Fruit fly (Drosophila melanogaster): ENCODE results near the gene CG33080.

The CG33080 gene

dm6 chrX:5754837-5755828, 37.6 kb upstream of the CG33080 start, which contains the start of the genes lin-52 and CG15771 (continued):
- TF ChIP-seq salm (tag; optimal IDR thresholded peaks at IDR 0.05) (peak; percentile 90), Six4 (GFP tag; optimal IDR thresholded peaks at IDR 0.05) (peak; percentile 91), nerfin-1 (tag; optimal IDR thresholded peaks at IDR 0.05) (peak; percentile 91), eyg (GFP tag; optimal IDR thresholded peaks at IDR 0.05) (no peak), Med (GFP tag) (peak; percentile 91), Usf (GFP tag; optimal IDR thresholded peaks at IDR 0.05) (peak; percentile 92), tio (GFP tag; optimal IDR thresholded peaks at IDR 0.05) (peak; percentile 93), so (GFP tag; IDR thresholded peaks at IDR 0.05) (peak; percentile 95), CG14441 (GFP tag; IDR thresholded peaks at IDR 0.05) (peak; percentile 94), insv (GFP tag; optimal IDR thresholded peaks at IDR 0.05) (peak in 1 of 2 experiments; percentile 78), twi (tag; optimal IDR thresholded peaks at IDR 0.05) (peak; percentile 91), cwo (GFP tag; optimal IDR thresholded peaks at IDR 0.05) (peak; percentile 95), HLH54F (GFP tag; optimal IDR thresholded peaks at IDR 0.05) (peak; percentile 83), shn (GFP tag; optimal IDR thresholded peaks at IDR 0.05) (peak; percentile 43), Sox102F (GFP tag; optimal IDR thresholded peaks at IDR 0.05) (peak; percentile 89), CG9817 (tag; optimal IDR thresholded peaks at IDR 0.05) (peak; percentile 95), Dip2 (GFP tag; IDR thresholded peaks at IDR 0.05) (peak; percentile 72; the same call in 1 of the 2 replicates), CG4404 (GFP tag; IDR thresholded peaks at IDR 0.05) (peak; percentile 94), gcm2 (GFP tag; optimal IDR thresholded peaks at IDR 0.05) (peak; percentile 90), jigr1 (GFP tag; IDR thresholded peaks at IDR 0.05) (peak; percentile 91), CG10267 (tag; optimal IDR thresholded peaks at IDR 0.05) (peak; percentile 95), CG18619 (GFP tag; optimal IDR thresholded peaks at IDR 0.05) (peak; percentile 97), CG6765 (GFP tag; optimal IDR thresholded peaks at IDR 0.05) (peak; percentile 95), HLH4C (GFP tag; IDR thresholded peaks at IDR 0.05; ENCODE audit: partially characterized antibody) (0 out of 3 replicates have a peak, but pooled peaks have one; percentile 24), pum (GFP tag; optimal IDR thresholded peaks at IDR 0.05) (peak; percentile 72), CG12104 (GFP tag; optimal IDR thresholded peaks at IDR 0.05) (peak; percentile 92), CG12942 (GFP tag; optimal IDR thresholded peaks at IDR 0.05) (peak; percentile 86), ro (GFP tag; IDR thresholded peaks at IDR 0.05) (peak; percentile 87), amos (GFP tag; IDR thresholded peaks at IDR 0.05; ENCODE audit: partially characterized antibody) (peak; percentile 69), CG11247 (GFP tag; IDR thresholded peaks at IDR 0.05) (peak; percentile 93), CG12744 (GFP tag; optimal IDR thresholded peaks at IDR 0.05) (peak; percentile 38), kay (GFP tag; optimal IDR thresholded peaks at IDR 0.05) (peak; percentile 80), CG7963 (GFP tag; IDR thresholded peaks at IDR 0.05; ENCODE audit: partially characterized antibody) (peak; percentile 7; the same call in 1 of the 3 replicates), CG10431 (GFP tag; optimal IDR thresholded peaks at IDR 0.05) (peak; percentile 87), Side (GFP tag; optimal IDR thresholded peaks at IDR 0.05) (peak; percentile 35), her (GFP tag; optimal IDR thresholded peaks at IDR 0.05) (peak; percentile 31), sug (tag; optimal IDR thresholded peaks at IDR 0.05) (peak; percentile 96), NC2α (GFP tag; optimal IDR thresholded peaks at IDR 0.05) (no peak), sqz (GFP tag; optimal IDR thresholded peaks at IDR 0.05) (peak; percentile 96), toy (GFP tag; IDR thresholded peaks at IDR 0.05) (peak; percentile 79), croc (GFP tag; conservative IDR thresholded peaks at IDR 0.05) (peak; percentile 93), ase (GFP tag; IDR thresholded peaks at IDR 0.05) (peak; percentile 92), CG18599 (GFP tag; optimal IDR thresholded peaks at IDR 0.05) (peak; percentile 98), CG1792 (GFP tag; optimal IDR thresholded peaks at IDR 0.05) (peak; percentile 37), Drgx (GFP tag; IDR thresholded peaks at IDR 0.05) (peak; percentile 97), Hr51 (GFP tag; optimal IDR thresholded peaks at IDR 0.05) (peak; percentile 65 to 96), Stat92E (GFP tag; optimal IDR thresholded peaks at IDR 0.05) (peak in 1 of 3 experiments; percentile 82)

Measured in whole organism, embryonic.